Fruit fly (Drosophila melanogaster) whole organism, embryonic: ENCODE measurements around the gene CG13113.

ENCODE experiments used
- Aef1 ChIP-seq: fragments of 200-800 bp; sonication (Bioruptor generic); IDR thresholded peaks from 3 replicates; pipeline ENCODE4 v1.3.6; 2022; ENCODE audit warnings: missing biosample characterization, missing genetic modification characterization
- Bgb ChIP-seq: fragments of 200-800 bp; sonication (Bioruptor generic); IDR thresholded peaks from 2 replicates; pipeline ENCODE4 v1.3.6; 2022; ENCODE audit warnings: missing biosample characterization, missing genetic modification characterization; ENCODE audit not compliant: partially characterized antibody
- CG12104 ChIP-seq: fragments of 200-800 bp; sonication (Bioruptor generic); optimal IDR thresholded peaks from 3 replicates; lab custom pipeline; 2016; ENCODE audit warnings: missing biosample characterization, missing genetic modification characterization
- CG14050 ChIP-seq: fragments of 200-800 bp; sonication (Bioruptor generic); IDR thresholded peaks from 3 replicates; pipeline ENCODE4 v1.3.6; 2022; ENCODE audit warnings: missing biosample characterization, missing genetic modification characterization
- CG14441 ChIP-seq: fragments of 200-800 bp; sonication (Bioruptor generic); IDR thresholded peaks from 2 replicates; pipeline ENCODE4 v1.3.6; 2022; ENCODE audit warnings: missing biosample characterization, missing genetic modification characterization
- CG16863 ChIP-seq: fragments of 200-800 bp; sonication (Bioruptor generic); optimal IDR thresholded peaks from 3 replicates; lab custom pipeline; 2016; ENCODE audit warnings: missing biosample characterization, missing genetic modification characterization
- CG17186 ChIP-seq: fragments of 200-800 bp; sonication (Bioruptor generic); optimal IDR thresholded peaks from 3 replicates; lab custom pipeline; 2017; ENCODE audit warnings: missing biosample characterization, missing genetic modification reagents, missing genetic modification characterization
- CG17612 ChIP-seq: fragments of 200-800 bp; sonication (Bioruptor generic); IDR thresholded peaks from 2 replicates; pipeline ENCODE4 v1.3.6; 2022; ENCODE audit warnings: missing biosample characterization, missing genetic modification characterization
- CG33213 ChIP-seq: fragments of 200-800 bp; sonication (Bioruptor generic); optimal IDR thresholded peaks from 3 replicates; lab custom pipeline; 2016; ENCODE audit warnings: missing biosample characterization, missing genetic modification characterization
- CG3726 ChIP-seq: fragments of 200-800 bp; sonication (Bioruptor generic); IDR thresholded peaks from 3 replicates; pipeline ENCODE4, ENCODE4 v1.3.6; 2022; ENCODE audit warnings: missing biosample characterization, missing genetic modification characterization
- CG4328 ChIP-seq: fragments of 200-800 bp; sonication (Bioruptor generic); optimal IDR thresholded peaks from 3 replicates; lab custom pipeline; 2017; ENCODE audit warnings: missing biosample characterization, missing genetic modification reagents, missing genetic modification characterization
- CG4854 ChIP-seq: fragments of 200-800 bp; sonication (Bioruptor generic); optimal IDR thresholded peaks from 2 replicates; lab custom pipeline; 2016; ENCODE audit warnings: missing biosample characterization, missing genetic modification characterization, inconsistent platforms
- CG6791 ChIP-seq: fragments of 200-800 bp; sonication (Bioruptor generic); IDR thresholded peaks from 3 replicates; pipeline ENCODE4 v1.3.6; 2022; ENCODE audit warnings: missing biosample characterization, missing genetic modification characterization; ENCODE audit not compliant: partially characterized antibody
- CG7357 ChIP-seq: fragments of 200-800 bp; sonication (Bioruptor generic); IDR thresholded peaks from 3 replicates; pipeline ENCODE4 v1.3.6; 2022; ENCODE audit warnings: missing biosample characterization, missing genetic modification characterization
- CG7839 ChIP-seq: fragments of 200-800 bp; sonication (Bioruptor generic); optimal IDR thresholded peaks from 3 replicates; lab custom pipeline; 2018; ENCODE audit warnings: missing biosample characterization, mild to moderate bottlenecking, missing genetic modification characterization, moderate library complexity
- CG9215 ChIP-seq: fragments of 200-800 bp; sonication (Bioruptor generic); IDR thresholded peaks from 2 replicates; pipeline ENCODE4 v1.3.6; 2022; ENCODE audit warnings: missing biosample characterization, missing genetic modification characterization
- Dbx ChIP-seq: fragments of 200-800 bp; sonication (Bioruptor generic); IDR thresholded peaks from 3 replicates; pipeline ENCODE4 v1.3.6; 2022; ENCODE audit warnings: missing biosample characterization, missing genetic modification characterization
- Elba2 ChIP-seq: fragments of 200-800 bp; sonication (Bioruptor generic); optimal IDR thresholded peaks from 3 replicates; lab custom pipeline; 2016; ENCODE audit warnings: missing biosample characterization, missing genetic modification characterization
- Hr39 ChIP-seq: fragments of >200 bp; optimal IDR thresholded peaks from 2 replicates; lab custom pipeline; 2017
- Med ChIP-seq: fragments of 200-800 bp; sonication (Bioruptor generic); peaks from one replicate; lab custom pipeline; 2016; ENCODE audit warnings: missing biosample characterization, missing genetic modification characterization, mild to moderate bottlenecking, inconsistent platforms, moderate library complexity
- Optix ChIP-seq: fragments of 200-800 bp; sonication (Bioruptor generic); IDR thresholded peaks from 3 replicates; pipeline ENCODE4 v1.3.6; 2022; ENCODE audit warnings: missing biosample characterization, missing genetic modification characterization
- PHDP ChIP-seq: fragments of 200-800 bp; sonication (Bioruptor generic); optimal IDR thresholded peaks from 3 replicates; lab custom pipeline; 2018; ENCODE audit warnings: missing biosample characterization, mild to moderate bottlenecking, missing genetic modification characterization, moderate library complexity
- Sin3A ChIP-seq: fragments of >200 bp; optimal IDR thresholded peaks from 2 replicates; lab custom pipeline; 2018
- Xbp1 ChIP-seq: fragments of 200-800 bp; sonication (Bioruptor generic); optimal IDR thresholded peaks from 3 replicates; lab custom pipeline; 2016; ENCODE audit warnings: missing biosample characterization, mild to moderate bottlenecking, missing genetic modification characterization
- bowl ChIP-seq: fragments of 200-800 bp; sonication (Bioruptor generic); IDR thresholded peaks from 2 replicates; pipeline ENCODE4 v1.3.6; 2022; ENCODE audit warnings: missing biosample characterization, missing genetic modification characterization
- chn ChIP-seq: fragments of 200-800 bp; sonication (Bioruptor generic); optimal IDR thresholded peaks from 2 replicates; lab custom pipeline; 2016; ENCODE audit warnings: missing biosample characterization, missing genetic modification characterization
- dpn ChIP-seq, 2 experiments: fragments of 200-800 bp; sonication (Bioruptor generic); optimal IDR thresholded peaks; 3 replicates each; lab custom pipeline; 2016; ENCODE audit warnings: missing biosample characterization in 2 of 2, missing genetic modification characterization in 2 of 2
- dysf ChIP-seq: fragments of 200-800 bp; sonication (Bioruptor generic); IDR thresholded peaks from 3 replicates; pipeline ENCODE4 v1.3.6; 2022; ENCODE audit warnings: missing biosample characterization, missing genetic modification characterization
- ems ChIP-seq: fragments of 200-800 bp; sonication (Bioruptor generic); optimal IDR thresholded peaks from 3 replicates; lab custom pipeline; 2016; ENCODE audit warnings: missing biosample characterization, missing genetic modification characterization
- ewg ChIP-seq: fragments of 200-800 bp; sonication (Bioruptor generic); optimal IDR thresholded peaks from 3 replicates; lab custom pipeline; 2017; ENCODE audit warnings: mild to moderate bottlenecking, missing biosample characterization, missing genetic modification reagents, missing genetic modification characterization
- exex ChIP-seq: fragments of 200-800 bp; sonication (Bioruptor generic); optimal IDR thresholded peaks from 4 replicates; lab custom pipeline; 2018; ENCODE audit warnings: missing biosample characterization, mild to moderate bottlenecking, missing genetic modification characterization, moderate library complexity
- gem ChIP-seq: fragments of 200-800 bp; sonication (Bioruptor generic); optimal IDR thresholded peaks from 2 replicates; lab custom pipeline; 2019; ENCODE audit warnings: missing biosample characterization, mild to moderate bottlenecking, missing genetic modification characterization, moderate library complexity
- gro ChIP-seq: fragments of 200-800 bp; sonication (Bioruptor generic); optimal IDR thresholded peaks from 2 replicates; lab custom pipeline; 2016; ENCODE audit warnings: missing biosample characterization, missing genetic modification characterization
- hbn ChIP-seq: fragments of 200-800 bp; sonication (Bioruptor generic); IDR thresholded peaks from 2 replicates; pipeline ENCODE4 v1.3.6; 2022; ENCODE audit warnings: missing biosample characterization, missing genetic modification characterization; ENCODE audit not compliant: partially characterized antibody
- hkb ChIP-seq, 2 experiments: fragments of 200-800 bp in 1 of 2; fragments of >200 bp in 1 of 2; sonication (Bioruptor generic) in 1 of 2; IDR thresholded peaks in 1 of 2; optimal IDR thresholded peaks in 1 of 2; 2 replicates each; pipeline versions ENCODE4 v1.3.6 to Lab custom; 2017 to 2022; ENCODE audit warnings: missing biosample characterization in 1 of 2, missing genetic modification characterization in 1 of 2
- inv ChIP-seq: fragments of 200-800 bp; sonication (Bioruptor generic); IDR thresholded peaks from 2 replicates; pipeline ENCODE4 v1.3.6; 2022; ENCODE audit warnings: missing biosample characterization, missing genetic modification characterization; ENCODE audit not compliant: partially characterized antibody
- knrl ChIP-seq: fragments of 200-800 bp; sonication (Bioruptor generic); IDR thresholded peaks from 3 replicates; pipeline ENCODE4 v1.3.6; 2022; ENCODE audit warnings: missing biosample characterization, missing genetic modification characterization; ENCODE audit not compliant: partially characterized antibody
- pros ChIP-seq: fragments of 200-800 bp; sonication (Bioruptor generic); optimal IDR thresholded peaks from 3 replicates; lab custom pipeline; 2019; ENCODE audit warnings: missing biosample characterization, mild to moderate bottlenecking, missing genetic modification characterization, moderate library complexity
- schlank ChIP-seq: fragments of 200-800 bp; sonication (Bioruptor generic); optimal IDR thresholded peaks from 2 replicates; lab custom pipeline; 2018; ENCODE audit warnings: missing biosample characterization, mild to moderate bottlenecking, missing genetic modification characterization
- sens ChIP-seq: fragments of 200-800 bp; sonication (Bioruptor generic); peaks from one replicate; lab custom pipeline; 2016; ENCODE audit warnings: missing biosample characterization, missing genetic modification characterization
- slou ChIP-seq: fragments of 200-800 bp; sonication (Bioruptor generic); optimal IDR thresholded peaks from 3 replicates; lab custom pipeline; 2016; ENCODE audit warnings: missing biosample characterization, missing genetic modification characterization
- stwl ChIP-seq: fragments of 200-800 bp; sonication (Bioruptor generic); optimal IDR thresholded peaks from 3 replicates; lab custom pipeline; 2018; ENCODE audit warnings: missing biosample characterization, mild to moderate bottlenecking, missing genetic modification characterization, moderate library complexity
- zen2 ChIP-seq: fragments of 200-800 bp; sonication (Bioruptor generic); IDR thresholded peaks from 3 replicates; pipeline ENCODE4 v1.3.6; 2022; ENCODE audit warnings: missing biosample characterization, missing genetic modification characterization; ENCODE audit not compliant: partially characterized antibody

The CG13113 gene

DNA sequence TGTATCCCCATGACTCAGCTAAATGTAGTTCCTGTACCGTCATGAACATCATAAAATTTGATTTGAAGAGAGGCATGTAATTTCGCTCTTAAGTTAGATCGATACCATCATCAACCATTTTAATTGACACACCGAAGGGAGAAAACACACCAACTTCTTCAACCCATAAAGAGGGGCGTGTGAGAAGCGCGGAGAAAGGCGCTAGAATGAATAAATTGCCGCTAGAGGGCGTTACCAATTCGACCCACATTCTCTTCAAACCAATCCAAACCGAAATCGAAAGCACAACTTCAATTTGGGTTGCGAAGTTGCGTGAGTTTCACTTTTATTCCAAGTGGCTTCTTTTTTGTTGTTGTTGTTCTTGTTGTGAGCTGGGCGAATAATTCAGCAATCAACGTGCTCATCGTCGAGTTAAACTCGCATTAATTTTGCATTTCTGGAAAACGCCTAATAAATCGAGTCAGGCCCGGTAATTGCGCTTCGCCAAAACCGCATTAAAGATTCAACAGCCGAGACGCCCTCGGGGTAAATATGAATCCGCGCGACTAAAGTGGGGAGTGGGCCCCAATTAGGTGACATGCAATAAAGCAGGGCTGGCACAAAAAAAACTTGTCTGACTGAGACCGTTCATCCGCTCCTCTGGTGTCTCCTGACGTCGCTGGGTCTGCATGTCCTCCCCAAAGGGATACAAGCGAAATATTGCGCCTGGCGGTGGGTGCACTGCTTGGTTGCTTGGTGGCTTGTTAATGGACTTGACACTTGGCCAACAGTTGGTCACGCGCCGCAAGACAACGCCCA is 31.4 kb upstream of the CG13113 start (continued):
- TF ChIP-seq Med (GFP tag; lab: Kevin White, UChicago) = peak; percentile 46

DNA sequence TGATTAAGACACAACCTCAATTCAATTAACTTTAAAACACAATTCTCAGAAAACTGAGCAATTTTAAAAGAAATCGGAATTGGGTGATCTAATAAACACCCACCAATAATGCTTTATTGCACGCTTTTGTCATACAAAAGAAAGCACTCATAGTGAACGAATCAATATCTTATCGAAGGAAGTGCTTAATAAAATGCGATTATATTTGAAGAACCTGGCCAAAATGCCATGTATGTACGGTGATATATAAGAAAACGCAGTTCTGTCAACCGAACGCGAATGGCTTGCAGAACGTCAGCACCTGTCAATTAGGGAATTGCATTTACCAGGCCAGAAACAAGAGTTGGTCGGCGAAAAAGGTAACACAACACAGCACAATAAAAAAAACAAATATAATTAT is 30.2 kb upstream of the CG13113 start:
- peak; percentile 25 for TF ChIP-seq sens (GFP tag; lab: Kevin White, UChicago)
- TF ChIP-seq Dbx (GFP tag; lab: Robert Waterston, UW) = no peak
- TF ChIP-seq exex (tag; lab: Kevin White, UChicago) = peak; percentile 44

DNA sequence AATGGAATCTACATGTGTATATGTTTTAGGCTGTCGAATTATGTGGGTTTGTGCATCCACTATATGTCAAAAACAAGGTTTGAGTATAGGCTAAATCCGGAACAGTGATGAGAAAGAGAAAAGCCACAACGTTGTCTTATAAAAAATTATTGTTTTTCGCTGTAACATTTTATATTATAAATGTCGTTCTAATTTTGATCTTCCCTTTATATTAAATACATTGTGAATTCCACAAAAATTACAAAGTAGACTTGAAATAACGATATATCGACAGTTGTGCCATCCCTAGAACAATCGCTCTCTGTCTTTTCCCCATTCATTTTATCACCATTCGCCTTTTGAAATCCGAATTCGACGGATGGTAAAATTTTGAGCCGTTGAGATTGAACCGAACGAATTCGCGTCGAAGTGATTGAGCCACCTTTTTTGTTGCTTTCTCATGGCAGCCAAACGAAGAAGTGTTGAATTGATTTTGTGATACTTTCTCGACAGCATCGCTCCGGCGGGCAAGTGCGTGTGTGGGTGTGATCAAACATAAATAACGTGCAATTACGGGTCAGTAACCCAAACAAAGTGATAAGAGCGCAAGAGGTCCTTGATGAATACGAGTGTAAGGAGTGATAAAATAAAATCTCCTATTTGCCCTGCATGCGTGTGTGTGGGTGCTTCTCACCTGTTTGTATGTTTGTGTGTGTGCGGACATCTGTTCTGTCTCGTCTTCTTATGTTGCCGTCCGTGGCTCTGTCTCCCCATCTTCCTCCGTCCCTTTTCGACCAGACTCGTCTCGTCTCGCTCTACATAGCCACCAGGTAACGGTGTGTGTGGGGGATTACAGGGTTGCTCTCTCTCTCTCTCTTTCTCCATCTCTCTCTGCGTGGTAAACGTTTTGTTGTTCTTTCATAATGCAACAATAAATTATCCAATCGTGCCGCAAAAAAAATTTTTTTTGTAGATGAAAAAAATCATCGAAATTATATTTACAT is 22.8 kb upstream of the CG13113 start, which contains the start of gene Oatp30B:
Gene Oatp30B, plus strand, starts transcription at position 325 of the 983 bp plus-strand sequence.
- peak; percentile 88 for TF ChIP-seq ewg (GFP tag; lab: Kevin White, UChicago)
- peak; percentile 96 for TF ChIP-seq CG7839 (tag; lab: Kevin White, UChicago)
- peak; percentile 72 for TF ChIP-seq pros (GFP tag; lab: Kevin White, UChicago)
- peak; percentile 80 for TF ChIP-seq stwl
- TF ChIP-seq inv (GFP tag; lab: Robert Waterston, UW) = peak; percentile 95
- TF ChIP-seq CG7357 (GFP tag; lab: Robert Waterston, UW) = peak; percentile 88
- peak; percentile 99; the same call in 2 of the 3 replicates for TF ChIP-seq zen2 (GFP tag; lab: Robert Waterston, UW)
- TF ChIP-seq hkb (optimal IDR thresholded peaks at IDR 0.05; lab: Kevin White, UChicago) = no peak
- peak; percentile 98 for TF ChIP-seq hkb (GFP tag; IDR thresholded peaks at IDR 0.05; lab: Robert Waterston, UW)
- TF ChIP-seq Elba2 = peak; percentile 89
- TF ChIP-seq CG14441 = peak; percentile 97
- peak; percentile 88; the same call in 2 of the 3 replicates for TF ChIP-seq Optix (GFP tag; lab: Robert Waterston, UW)
- peak; percentile 93; the same call in 2 of the 3 replicates for TF ChIP-seq CG3726 (GFP tag; lab: Robert Waterston, UW)
- peak; percentile 72 for TF ChIP-seq CG17186
- peak; percentile 97 for TF ChIP-seq dysf (GFP tag; lab: Robert Waterston, UW)
- TF ChIP-seq knrl (GFP tag; lab: Robert Waterston, UW) = peak; percentile 98
- TF ChIP-seq CG4854 (GFP tag; lab: Kevin White, UChicago) = peak; percentile 95
- peak; percentile 93 for TF ChIP-seq bowl (GFP tag; lab: Robert Waterston, UW)
- peak; percentile 93 for TF ChIP-seq CG17612 (GFP tag; lab: Robert Waterston, UW)
- no peak for TF ChIP-seq Sin3A
- TF ChIP-seq CG9215 (GFP tag; lab: Robert Waterston, UW) = peak; percentile 94
- peak; percentile 95 for TF ChIP-seq chn (GFP tag; lab: Kevin White, UChicago)
- TF ChIP-seq Xbp1 (GFP tag; lab: Kevin White, UChicago) = peak; percentile 98
- peak; percentile 99 for TF ChIP-seq gem (tag; lab: Kevin White, UChicago)
- peak; percentile 94 for TF ChIP-seq CG33213
- peak; percentile 95 for TF ChIP-seq ems
- TF ChIP-seq PHDP = peak; percentile 98
- peak; percentile 95 for TF ChIP-seq CG12104 (GFP tag; lab: Kevin White, UChicago)
- TF ChIP-seq hbn = peak; percentile 99
- no peak for TF ChIP-seq Hr39 (lab: Kevin White, UChicago)
- TF ChIP-seq dpn (GFP tag; optimal IDR thresholded peaks at IDR 0.05; lab: Kevin White, UChicago) = peak; percentile 96 to 98
- TF ChIP-seq gro (GFP tag; lab: Kevin White, UChicago) = peak; percentile 96
- TF ChIP-seq slou = peak; percentile 97
- TF ChIP-seq CG14050 (GFP tag; lab: Robert Waterston, UW) = peak; percentile 96
- TF ChIP-seq Aef1 (GFP tag; lab: Robert Waterston, UW) = peak; percentile 97
- TF ChIP-seq schlank = peak; percentile 89
- TF ChIP-seq CG6791 (GFP tag; lab: Robert Waterston, UW) = peak; percentile 96
- TF ChIP-seq Bgb = peak; percentile 96
- TF ChIP-seq CG4328 (GFP tag; lab: Kevin White, UChicago) = peak; percentile 92
- TF ChIP-seq CG16863 (GFP tag; lab: Kevin White, UChicago) = peak; percentile 92
